Fruit fly (Drosophila melanogaster) whole organism, prepupa: ENCODE data around the gene dy.

Source experiments
- CG3032 ChIP-seq: fragments of 200-800 bp; optimal IDR thresholded peaks from 2 replicates; lab custom pipeline; 2019; ENCODE audit warnings: missing biosample characterization, mild to moderate bottlenecking, missing genetic modification characterization, moderate library complexity
- CG32006 ChIP-seq: fragments of 200-800 bp; sonication (Bioruptor generic); optimal IDR thresholded peaks from 3 replicates; lab custom pipeline; 2017; ENCODE audit warnings: missing biosample characterization, mild to moderate bottlenecking, missing genetic modification characterization
- Eip75B ChIP-seq: fragments of 200-800 bp; sonication (Bioruptor generic); optimal IDR thresholded peaks from 3 replicates; lab custom pipeline; 2016; ENCODE audit warnings: missing biosample characterization, missing genetic modification characterization
- Gug ChIP-seq: fragments of 200-800 bp; sonication (Bioruptor generic); IDR thresholded peaks from 2 replicates; pipeline ENCODE4 v1.3.6; 2022; ENCODE audit warnings: missing biosample characterization, missing genetic modification characterization
- Hr38 ChIP-seq: sonication (Bioruptor generic); optimal IDR thresholded peaks from 2 replicates; lab custom pipeline; 2016; ENCODE audit warnings: missing biosample characterization, missing genetic modification characterization
- Hr39 ChIP-seq: fragments of 200-800 bp; sonication (Bioruptor generic); optimal IDR thresholded peaks from 2 replicates; lab custom pipeline; 2016; ENCODE audit warnings: missing biosample characterization, missing genetic modification characterization
- achi ChIP-seq: fragments of 200-800 bp; sonication (Bioruptor generic); optimal IDR thresholded peaks from 3 replicates; lab custom pipeline; 2016; ENCODE audit warnings: missing biosample characterization, missing genetic modification characterization
- cyc ChIP-seq: fragments of 200-800 bp; sonication (Bioruptor generic); optimal IDR thresholded peaks from 3 replicates; lab custom pipeline; 2016; ENCODE audit warnings: missing biosample characterization, missing genetic modification characterization
- eg ChIP-seq: fragments of 200-800 bp; sonication (Bioruptor generic); IDR thresholded peaks from 3 replicates; pipeline ENCODE4 v1.3.6; 2022; ENCODE audit warnings: missing biosample characterization, missing genetic modification characterization
- esn ChIP-seq: fragments of 200-800 bp; sonication (Bioruptor generic); optimal IDR thresholded peaks from 2 replicates; lab custom pipeline; 2016; ENCODE audit warnings: missing biosample characterization, mild to moderate bottlenecking, missing genetic modification characterization, moderate library complexity
- fd59A ChIP-seq: fragments of 200-800 bp; sonication (Bioruptor generic); optimal IDR thresholded peaks from 2 replicates; lab custom pipeline; 2017; ENCODE audit warnings: missing biosample characterization, mild to moderate bottlenecking, missing genetic modification characterization, missing genetic modification reagents
- fd85E ChIP-seq: fragments of 200-800 bp; sonication (Bioruptor generic); optimal IDR thresholded peaks from 3 replicates; lab custom pipeline; 2016; ENCODE audit warnings: missing biosample characterization, missing genetic modification characterization
- salr ChIP-seq, 2 experiments: fragments of 200-800 bp; sonication (Bioruptor generic); optimal IDR thresholded peaks; 3 replicates each; lab custom pipeline; 2016 to 2018; ENCODE audit warnings: missing biosample characterization in 2 of 2, missing genetic modification characterization in 2 of 2, mild to moderate bottlenecking in 1 of 2
- svp ChIP-seq: fragments of 200-800 bp; sonication (Bioruptor generic); peaks from one replicate; lab custom pipeline; 2016; ENCODE audit warnings: missing biosample characterization, missing genetic modification characterization

- no peak for TF ChIP-seq cyc (GFP tag; lab: Kevin White, UChicago)
- no peak for TF ChIP-seq achi
- TF ChIP-seq fd59A (GFP tag; lab: Kevin White, UChicago): no peak
- no peak for TF ChIP-seq Eip75B
- TF ChIP-seq esn (GFP tag; lab: Kevin White, UChicago): no peak
- no peak for TF ChIP-seq svp (GFP tag; lab: Kevin White, UChicago)
- no peak for TF ChIP-seq Hr39 (GFP tag; lab: Kevin White, UChicago)
- no peak for TF ChIP-seq CG3032 (tag; lab: Kevin White, UChicago)
- no peak for TF ChIP-seq salr (GFP tag; optimal IDR thresholded peaks at IDR 0.05; lab: Kevin White, UChicago)
- no peak for TF ChIP-seq Hr38
- no peak for TF ChIP-seq CG32006
- no peak for TF ChIP-seq Gug (GFP tag; lab: Robert Waterston, UW)
- no peak for TF ChIP-seq fd85E (GFP tag; lab: Kevin White, UChicago)
- no peak for TF ChIP-seq eg (GFP tag; lab: Robert Waterston, UW)
Measured at dm6 chrX:11799931-11800330, 21.3 kb upstream of the dy start.
